Fruit fly (Drosophila melanogaster) Kc167 (cell line): ENCODE results near the gene Vps60.

ENCODE experiments used
- Myc ChIP-seq: fragments of >200 bp; optimal IDR thresholded peaks from 2 replicates; lab custom pipeline; 2017; ENCODE audit warnings: missing external identifiers
- Sin3A ChIP-seq: fragments of >200 bp; optimal IDR thresholded peaks from 2 replicates; lab custom pipeline; 2018; ENCODE audit warnings: missing external identifiers
- h ChIP-seq: fragments of >200 bp; optimal IDR thresholded peaks from 3 replicates; lab custom pipeline; 2018; ENCODE audit warnings: missing external identifiers
- psq ChIP-seq: fragments of >200 bp; optimal IDR thresholded peaks from 2 replicates; lab custom pipeline; 2017; ENCODE audit warnings: missing external identifiers
- ttk ChIP-seq: sonication (Bioruptor generic); optimal IDR thresholded peaks from 2 replicates; lab custom pipeline; 2017; ENCODE audit warnings: missing external identifiers

DNA sequence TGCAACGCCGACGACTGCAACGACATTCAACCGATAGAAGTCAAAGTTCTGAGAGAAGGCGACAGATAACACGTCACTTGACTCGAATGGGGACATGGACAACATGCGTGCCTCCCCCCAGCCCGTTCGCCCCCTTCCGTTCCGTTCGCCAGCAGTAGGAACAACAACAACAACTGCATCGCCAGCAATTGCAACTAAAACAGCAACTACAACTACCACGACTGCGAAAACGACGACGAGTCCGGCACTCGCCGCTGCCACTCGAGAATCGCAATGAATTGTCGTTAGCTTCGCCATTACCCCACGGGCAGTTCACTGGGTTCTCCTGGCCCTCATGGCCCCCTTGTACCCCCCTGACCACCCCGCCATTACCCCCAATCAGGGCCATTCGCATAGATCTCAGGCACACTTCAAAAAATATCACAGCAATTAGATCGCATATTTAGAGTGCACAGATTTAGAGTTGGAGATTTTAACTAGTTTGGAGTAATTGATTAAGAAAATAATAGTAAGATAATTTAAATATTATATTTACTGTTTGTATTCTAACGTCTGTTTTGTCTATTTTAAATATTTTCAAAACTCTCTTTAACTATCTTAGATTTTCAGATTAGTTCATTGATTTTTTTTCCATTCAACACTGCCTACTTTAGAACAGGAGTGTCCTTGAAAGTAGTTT is 34.9 kb downstream of the Vps60 start:
- no peak for TF ChIP-seq h
- TF ChIP-seq ttk (lab: Kevin White, UChicago), result no peak
- TF ChIP-seq psq (lab: Kevin White, UChicago), result no peak
- TF ChIP-seq Myc, result no peak
- no peak for TF ChIP-seq Sin3A
